Worm (Caenorhabditis elegans) whole organism, L3 larva: ENCODE results near the gene T25B9.3.
A peak's percentile ranks its signal among the peaks of the same experiment; 100 is the strongest.

Source experiments
- R02D3.7 ChIP-seq: fragments of 150-350 bp; optimal IDR thresholded peaks from 2 replicates; lab custom pipeline; 2014; ENCODE audit warnings: missing biosample characterization, missing genetic modification characterization
- ZK546.5 ChIP-seq: sonication (generic microtip); optimal IDR thresholded peaks from 2 replicates; lab custom pipeline; 2017; ENCODE audit warnings: missing biosample characterization, missing genetic modification characterization
- aly-2 ChIP-seq: fragments of 150-350 bp; optimal IDR thresholded peaks from 2 replicates; lab custom pipeline; 2014; ENCODE audit warnings: missing biosample characterization, missing genetic modification characterization
- ceh-28 ChIP-seq: fragments of 150-350 bp; optimal IDR thresholded peaks from 2 replicates; lab custom pipeline; 2014; ENCODE audit warnings: missing biosample characterization, missing genetic modification reagents, missing genetic modification characterization
- ceh-9 ChIP-seq: sonication (generic microtip); optimal IDR thresholded peaks from 2 replicates; lab custom pipeline; 2018; ENCODE audit warnings: missing biosample characterization, missing genetic modification characterization
- daf-12 ChIP-seq: fragments of 150-350 bp; optimal IDR thresholded peaks from 2 replicates; lab custom pipeline; 2014; ENCODE audit warnings: missing biosample characterization, missing genetic modification reagents, missing genetic modification characterization
- egl-27 ChIP-seq: sonication (generic microtip); optimal IDR thresholded peaks from 4 replicates; lab custom pipeline; 2017; ENCODE audit warnings: missing biosample characterization, missing genetic modification reagents, missing genetic modification characterization
- egl-5 ChIP-seq: fragments of 150-350 bp; optimal IDR thresholded peaks from 2 replicates; lab custom pipeline; 2017; ENCODE audit warnings: missing biosample characterization, missing genetic modification reagents, missing genetic modification characterization, inconsistent platforms
- elt-3 ChIP-seq, 3 experiments: fragments of 150-350 bp in 1 of 3; sonication (generic microtip) in 2 of 3; optimal IDR thresholded peaks; 2 replicates in 2 of 3; 4 replicates in 1 of 3; lab custom pipeline; 2014 to 2017; ENCODE audit warnings: missing biosample characterization in 3 of 3, missing genetic modification characterization in 3 of 3
- eor-1 ChIP-seq, 2 experiments: fragments of 150-350 bp; optimal IDR thresholded peaks; 2 replicates each; lab custom pipeline; 2014 to 2018; ENCODE audit warnings: missing biosample characterization in 2 of 2, missing genetic modification characterization in 2 of 2
- fkh-2 ChIP-seq: fragments of 150-350 bp; optimal IDR thresholded peaks from 2 replicates; lab custom pipeline; 2014; ENCODE audit warnings: missing biosample characterization, missing genetic modification reagents, missing genetic modification characterization
- fos-1 ChIP-seq: fragments of 150-350 bp; optimal IDR thresholded peaks from 2 replicates; lab custom pipeline; 2014; ENCODE audit warnings: missing biosample characterization, missing genetic modification characterization
- jun-1 ChIP-seq: fragments of 150-350 bp; optimal IDR thresholded peaks from 2 replicates; lab custom pipeline; 2014; ENCODE audit warnings: missing biosample characterization, missing genetic modification reagents, missing genetic modification characterization
- lin-15B ChIP-seq: fragments of 150-350 bp; optimal IDR thresholded peaks from 2 replicates; lab custom pipeline; 2014; ENCODE audit warnings: missing biosample characterization, missing genetic modification characterization
- lsy-12 ChIP-seq: sonication (generic microtip); optimal IDR thresholded peaks from 2 replicates; lab custom pipeline; 2016; ENCODE audit warnings: mild to moderate bottlenecking, missing genetic modification characterization, missing compliant biosample characterization
- mdl-1 ChIP-seq: fragments of 150-350 bp; optimal IDR thresholded peaks from 2 replicates; lab custom pipeline; 2014; ENCODE audit warnings: missing biosample characterization, missing genetic modification characterization
- nfya-1 ChIP-seq: sonication (generic microtip); optimal IDR thresholded peaks from 2 replicates; lab custom pipeline; 2017; ENCODE audit warnings: missing genetic modification characterization, mild to moderate bottlenecking, missing compliant biosample characterization, antibody characterized with exemption, moderate library complexity; ENCODE audit not compliant: insufficient read depth
- nhr-11 ChIP-seq: fragments of 150-350 bp; optimal IDR thresholded peaks from 2 replicates; lab custom pipeline; 2014; ENCODE audit warnings: missing biosample characterization, missing genetic modification characterization
- nhr-23 ChIP-seq: fragments of 150-350 bp; optimal IDR thresholded peaks from 2 replicates; lab custom pipeline; 2014; ENCODE audit warnings: missing biosample characterization, missing genetic modification reagents, missing genetic modification characterization
- nhr-237 ChIP-seq: fragments of 150-350 bp; optimal IDR thresholded peaks from 2 replicates; lab custom pipeline; 2014; ENCODE audit warnings: missing biosample characterization, missing genetic modification characterization
- nhr-25 ChIP-seq: sonication (generic microtip); optimal IDR thresholded peaks from 2 replicates; lab custom pipeline; 2017; ENCODE audit warnings: missing biosample characterization, missing genetic modification characterization
- nhr-28 ChIP-seq: fragments of 150-350 bp; optimal IDR thresholded peaks from 2 replicates; lab custom pipeline; 2014; ENCODE audit warnings: missing biosample characterization, missing genetic modification characterization
- nhr-43 ChIP-seq: sonication (generic microtip); optimal IDR thresholded peaks from 2 replicates; lab custom pipeline; 2016; ENCODE audit warnings: mild to moderate bottlenecking, missing genetic modification characterization, missing compliant biosample characterization; ENCODE audit not compliant: poor library complexity, severe bottlenecking
- nhr-67 ChIP-seq: fragments of 150-350 bp; optimal IDR thresholded peaks from 2 replicates; lab custom pipeline; 2014; ENCODE audit warnings: missing biosample characterization, missing genetic modification characterization
- nhr-76 ChIP-seq: fragments of 150-350 bp; sonication (generic microtip); optimal IDR thresholded peaks from 5 replicates; lab custom pipeline; 2014; ENCODE audit warnings: missing biosample characterization, missing genetic modification characterization
- nhr-77 ChIP-seq: fragments of 150-350 bp; optimal IDR thresholded peaks from 2 replicates; lab custom pipeline; 2014; ENCODE audit warnings: missing biosample characterization, missing genetic modification characterization
- pha-4 ChIP-seq: fragments of 150-350 bp; optimal IDR thresholded peaks from 2 replicates; lab custom pipeline; 2014; ENCODE audit warnings: missing biosample characterization, missing genetic modification reagents, missing genetic modification characterization
- pqm-1 ChIP-seq: fragments of 150-350 bp; optimal IDR thresholded peaks from 2 replicates; lab custom pipeline; 2017; ENCODE audit warnings: missing biosample characterization, missing genetic modification characterization, inconsistent platforms
- sea-2 ChIP-seq: fragments of 150-350 bp; sonication (generic microtip); optimal IDR thresholded peaks from 4 replicates; lab custom pipeline; 2014; ENCODE audit warnings: missing biosample characterization, missing genetic modification reagents, missing genetic modification characterization
- snpc-4 ChIP-seq: fragments of 150-350 bp; optimal IDR thresholded peaks from 2 replicates; lab custom pipeline; 2014; ENCODE audit warnings: missing biosample characterization, missing genetic modification characterization
- unc-39 ChIP-seq: sonication (generic microtip); optimal IDR thresholded peaks from 4 replicates; lab custom pipeline; 2017; ENCODE audit warnings: missing biosample characterization, missing genetic modification characterization
- unc-62 ChIP-seq: fragments of 150-350 bp; sonication (generic microtip); optimal IDR thresholded peaks from 4 replicates; lab custom pipeline; 2014; ENCODE audit warnings: missing biosample characterization, missing genetic modification reagents, missing genetic modification characterization
- zag-1 ChIP-seq: fragments of 150-350 bp; optimal IDR thresholded peaks from 2 replicates; lab custom pipeline; 2014; ENCODE audit warnings: missing biosample characterization, missing genetic modification characterization
- ztf-4 ChIP-seq: fragments of 150-350 bp; optimal IDR thresholded peaks from 2 replicates; lab custom pipeline; 2014; ENCODE audit warnings: missing biosample characterization, missing genetic modification characterization

The T25B9.3 gene

DNA sequence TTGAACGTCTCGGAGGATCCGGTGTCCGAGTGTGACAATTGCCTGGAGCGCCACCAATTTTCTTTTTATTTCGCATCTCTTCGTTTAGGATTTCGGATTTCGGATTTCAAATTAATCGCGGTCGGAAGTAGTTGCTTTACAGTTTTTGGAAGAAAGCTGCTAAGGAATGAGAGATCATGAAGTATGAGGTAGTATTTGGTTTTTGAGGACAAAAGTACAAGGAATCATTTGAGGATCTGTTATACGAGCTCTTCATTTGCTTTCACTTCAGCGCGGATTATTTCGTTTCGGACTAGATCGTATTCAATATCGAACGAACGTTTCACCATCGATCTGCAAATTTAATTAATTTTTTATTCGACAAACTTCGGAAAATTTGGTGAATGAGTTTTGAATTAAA is 44.9 kb upstream of the T25B9.3 start, which contains the start of gene R102.11:
R102.11 (minus strand) TSS at position 101 of the 400 bp plus-strand sequence.
- TF ChIP-seq egl-27 (tag; lab: Kevin White, UChicago) (no peak), pha-4 (tag; lab: Kevin White, UChicago) (no peak), nhr-43 (tag; lab: Kevin White, UChicago) (no peak), nhr-76 (tag; lab: Kevin White, UChicago) (no peak), ceh-9 (no peak), R02D3.7 (no peak), jun-1 (tag; lab: Kevin White, UChicago) (no peak), aly-2 (tag; lab: Kevin White, UChicago) (no peak), lsy-12 (no peak), snpc-4 (tag; lab: Kevin White, UChicago) (no peak), ZK546.5 (tag; lab: Kevin White, UChicago) (no peak), eor-1 (tag; optimal IDR thresholded peaks at IDR 0.05; lab: Kevin White, UChicago) (no peak), ztf-4 (tag; lab: Kevin White, UChicago) (no peak), nhr-67 (tag; lab: Kevin White, UChicago) (no peak), zag-1 (tag; lab: Kevin White, UChicago) (no peak), nhr-25 (tag; lab: Kevin White, UChicago) (no peak), nhr-11 (no peak), fos-1 (tag; lab: Kevin White, UChicago) (no peak), nhr-28 (tag; lab: Kevin White, UChicago) (no peak)

DNA sequence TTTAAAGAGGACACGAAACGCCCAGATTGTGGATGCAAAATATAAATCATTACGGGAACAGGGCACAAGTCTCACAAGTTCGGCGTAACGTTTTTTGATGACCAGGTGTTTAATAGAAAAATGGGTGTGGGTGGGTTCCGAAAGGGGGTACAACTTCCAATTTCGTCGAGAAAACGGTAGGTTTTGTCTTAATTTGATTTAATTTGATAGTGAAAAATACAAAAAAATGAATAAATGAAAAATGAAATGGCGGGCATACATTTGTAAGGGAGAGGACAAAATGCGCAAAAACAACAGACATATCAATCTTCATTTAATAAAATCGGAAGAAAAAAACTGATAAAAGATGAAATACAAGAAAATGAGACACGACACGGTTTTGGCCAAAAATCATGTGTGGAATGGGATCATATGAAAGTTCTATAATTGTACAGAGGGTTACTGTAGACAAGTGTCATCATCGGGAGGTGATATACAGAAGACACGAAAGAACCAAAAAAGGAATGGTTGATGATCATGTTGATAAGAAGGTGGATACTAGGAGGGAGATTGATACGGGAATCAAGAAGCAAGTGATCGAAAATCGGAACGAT is 42.6 kb upstream of the T25B9.3 start:
- peak; percentile 71 for TF ChIP-seq nhr-43 (tag; lab: Kevin White, UChicago)
- TF ChIP-seq nhr-76 (tag; lab: Kevin White, UChicago), result no peak
- TF ChIP-seq nhr-23 (tag; lab: Kevin White, UChicago), result peak; percentile 37
- peak in 1 of 3 experiments; percentile 28 for TF ChIP-seq elt-3 (tag; optimal IDR thresholded peaks at IDR 0.05; lab: Kevin White, UChicago)

DNA sequence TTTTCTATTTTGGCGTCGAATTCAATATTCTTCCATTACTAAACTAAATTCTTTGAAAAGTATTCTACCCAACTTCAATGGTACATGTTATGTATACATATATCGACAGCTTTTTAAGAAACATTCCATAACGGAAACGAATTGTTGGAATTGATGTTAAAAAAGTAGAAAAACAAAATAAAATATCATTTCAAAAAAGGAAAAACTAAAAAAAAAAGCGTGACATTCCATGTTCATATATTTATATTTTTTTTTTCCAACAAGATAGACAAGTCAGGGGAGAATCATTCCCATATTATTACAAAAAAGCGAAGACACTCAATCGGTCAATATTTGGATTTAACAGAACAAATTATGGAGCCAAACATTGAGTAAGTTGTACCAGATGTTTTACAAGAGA is 39.4 kb upstream of the T25B9.3 start, which contains the start of gene R102.10:
R102.10 (plus strand) TSS at position 301 of the 400 bp plus-strand sequence.
- TF ChIP-seq ceh-28 (tag; lab: Kevin White, UChicago), result no peak
- no peak for TF ChIP-seq nhr-77
- TF ChIP-seq jun-1 (tag; lab: Kevin White, UChicago), result no peak
- TF ChIP-seq mdl-1 (tag; lab: Kevin White, UChicago), result no peak
- TF ChIP-seq nhr-237, result no peak
- TF ChIP-seq ztf-4 (tag; lab: Kevin White, UChicago), result no peak
- no peak for TF ChIP-seq unc-62 (GFP tag; lab: Kevin White, UChicago)
- TF ChIP-seq unc-39 (tag; lab: Kevin White, UChicago), result no peak
- TF ChIP-seq ZK546.5 (tag; lab: Kevin White, UChicago), result no peak
- TF ChIP-seq lsy-12, result no peak
- TF ChIP-seq pha-4 (tag; lab: Kevin White, UChicago), result no peak
- no peak for TF ChIP-seq aly-2 (tag; lab: Kevin White, UChicago)
- TF ChIP-seq daf-12, result no peak
- no peak for TF ChIP-seq nhr-11
- no peak for TF ChIP-seq eor-1 (tag; optimal IDR thresholded peaks at IDR 0.05; lab: Kevin White, UChicago)
- TF ChIP-seq snpc-4 (tag; lab: Kevin White, UChicago), result no peak
- TF ChIP-seq sea-2 (GFP tag; lab: Kevin White, UChicago), result no peak
- no peak for TF ChIP-seq lin-15B (tag; lab: Kevin White, UChicago)
- no peak for TF ChIP-seq nhr-25 (tag; lab: Kevin White, UChicago)
- no peak for TF ChIP-seq nhr-43 (tag; lab: Kevin White, UChicago)

DNA sequence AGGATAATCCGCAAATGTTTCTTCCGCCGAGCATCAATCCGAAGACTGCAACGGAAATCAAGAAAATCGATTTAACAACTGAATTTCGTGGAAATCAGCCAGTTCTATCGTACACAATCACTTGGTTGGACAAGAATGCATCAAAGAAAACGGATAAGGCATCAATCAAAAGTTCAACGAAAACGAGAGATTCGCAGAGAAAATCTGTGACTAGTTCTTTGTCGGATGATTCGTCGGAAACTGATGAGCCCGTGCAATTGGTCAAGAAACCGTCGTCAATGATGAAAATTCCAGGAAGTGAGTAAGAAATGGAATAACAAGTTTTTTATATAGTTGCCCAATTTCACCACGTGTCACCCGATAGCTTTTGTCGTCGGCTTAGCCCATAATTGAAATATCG is 38.5 kb upstream of the T25B9.3 start, which contains the start of gene R102.6:
R102.6 (minus strand) TSS at position 101 of the 400 bp plus-strand sequence.
- no peak for TF ChIP-seq nhr-76 (tag; lab: Kevin White, UChicago)
- TF ChIP-seq egl-5 (tag; lab: Kevin White, UChicago), result no peak
- TF ChIP-seq pqm-1 (tag; lab: Kevin White, UChicago), result no peak
- TF ChIP-seq fkh-2 (tag; lab: Kevin White, UChicago), result no peak
- no peak for TF ChIP-seq ceh-28 (tag; lab: Kevin White, UChicago)
- no peak for TF ChIP-seq nfya-1
